Worm (Caenorhabditis elegans) whole organism, dauer: ENCODE results near the gene F43C9.2.

Source experiments
- unc-62 ChIP-seq: sonication (generic microtip); optimal IDR thresholded peaks from 2 replicates; lab custom pipeline; 2017; ENCODE audit warnings: missing biosample characterization, missing genetic modification reagents, missing genetic modification characterization

The F43C9.2 gene

ce11 chrX:4800892-4801291 is 17.5 kb downstream of the F43C9.2 start:
- no peak for TF ChIP-seq unc-62 (GFP tag; lab: Kevin White, UChicago)

ce11 chrX:4802255-4802654 is 18.8 kb downstream of the F43C9.2 start:
- no peak for TF ChIP-seq unc-62 (GFP tag; lab: Kevin White, UChicago)

- no peak for TF ChIP-seq unc-62 (GFP tag; lab: Kevin White, UChicago)
These were observed 20.5 kb downstream of the F43C9.2 start for ce11 chrX:4803942-4804341.

ce11 chrX:4808737-4809136 is 25.3 kb downstream of the F43C9.2 start:
- no peak for TF ChIP-seq unc-62 (GFP tag; lab: Kevin White, UChicago)

- no peak for TF ChIP-seq unc-62 (GFP tag; lab: Kevin White, UChicago)
These were observed 25.8 kb downstream of the F43C9.2 start for ce11 chrX:4809189-4809588.

ce11 chrX:4809753-4810424 is 26.5 kb downstream of the F43C9.2 start:
- no peak for TF ChIP-seq unc-62 (GFP tag; lab: Kevin White, UChicago)

- TF ChIP-seq unc-62 (GFP tag; lab: Kevin White, UChicago), result no peak
These were observed 27.8 kb downstream of the F43C9.2 start, which contains the start of gene ztf-16 for ce11 chrX:4811242-4811641. Gene ztf-16, minus strand, starts transcription at chrX:4811540.

ce11 chrX:4813115-4813732 is 29.8 kb downstream of the F43C9.2 start:
- TF ChIP-seq unc-62 (GFP tag; lab: Kevin White, UChicago), result no peak

ce11 chrX:4818252-4818651 is 34.8 kb downstream of the F43C9.2 start, which contains the start of gene R08E3.3:
Gene R08E3.3, plus strand, starts transcription at chrX:4818593.
- no peak for TF ChIP-seq unc-62 (GFP tag; lab: Kevin White, UChicago)

- TF ChIP-seq unc-62 (GFP tag; lab: Kevin White, UChicago), result no peak
These were observed 35.5 kb downstream of the F43C9.2 start for ce11 chrX:4818872-4819271.

ce11 chrX:4821602-4822001 is 38.2 kb downstream of the F43C9.2 start:
- TF ChIP-seq unc-62 (GFP tag; lab: Kevin White, UChicago), result no peak

ce11 chrX:4822262-4822661 is 38.8 kb downstream of the F43C9.2 start, which contains the start of gene R08E3.1:
Gene R08E3.1, plus strand, starts transcription at chrX:4822647.
- no peak for TF ChIP-seq unc-62 (GFP tag; lab: Kevin White, UChicago)
